Fruit fly (Drosophila melanogaster) whole organism, embryonic: Measurements from ENCODE around the gene Exd2.

Experiments
- Atf6 ChIP-seq: fragments of 200-800 bp; sonication (Bioruptor generic); IDR thresholded peaks from 2 replicates; pipeline ENCODE4 v1.3.6; 2022; ENCODE audit warnings: missing biosample characterization, missing genetic modification characterization
- BEAF-32 ChIP-seq: fragments of 200-800 bp; sonication (Bioruptor generic); optimal IDR thresholded peaks from 3 replicates; lab custom pipeline; 2017; ENCODE audit warnings: missing biosample characterization, missing genetic modification characterization, mild to moderate bottlenecking, moderate library complexity, missing genetic modification reagents
- Blimp-1 ChIP-seq: fragments of 200-800 bp; sonication (Bioruptor generic); optimal IDR thresholded peaks from 3 replicates; lab custom pipeline; 2018; ENCODE audit warnings: missing biosample characterization, missing genetic modification characterization, mild to moderate bottlenecking, moderate library complexity, missing genetic modification reagents
- CG10565 ChIP-seq: fragments of 200-800 bp; sonication (Bioruptor generic); optimal IDR thresholded peaks from 3 replicates; lab custom pipeline; 2016; ENCODE audit warnings: missing biosample characterization, mild to moderate bottlenecking, missing genetic modification characterization
- CG11085 ChIP-seq: fragments of 200-800 bp; sonication (Bioruptor generic); IDR thresholded peaks from 2 replicates; pipeline ENCODE4 v1.3.6; 2022; ENCODE audit warnings: missing biosample characterization, missing genetic modification characterization
- CG12155 ChIP-seq: fragments of 200-800 bp; sonication (Bioruptor generic); optimal IDR thresholded peaks from 3 replicates; lab custom pipeline; 2016; ENCODE audit warnings: missing biosample characterization, missing genetic modification characterization
- CG12659 ChIP-seq: fragments of 200-800 bp; sonication (Bioruptor generic); optimal IDR thresholded peaks from 3 replicates; lab custom pipeline; 2017; ENCODE audit warnings: mild to moderate bottlenecking, missing biosample characterization, missing genetic modification reagents, missing genetic modification characterization
- CG13123 ChIP-seq: fragments of 200-800 bp; sonication (Bioruptor generic); optimal IDR thresholded peaks from 2 replicates; lab custom pipeline; 2016; ENCODE audit warnings: missing biosample characterization, missing genetic modification characterization
- CG13624 ChIP-seq: fragments of 200-800 bp; sonication (Bioruptor generic); optimal IDR thresholded peaks from 2 replicates; lab custom pipeline; 2016; ENCODE audit warnings: missing biosample characterization, missing genetic modification characterization
- CG14860 ChIP-seq: fragments of 200-800 bp; sonication (Bioruptor generic); IDR thresholded peaks from 3 replicates; pipeline ENCODE4 v1.3.6; 2022; ENCODE audit warnings: missing biosample characterization, missing genetic modification characterization; ENCODE audit not compliant: partially characterized antibody
- CG18619 ChIP-seq: fragments of 200-800 bp; sonication (Bioruptor generic); optimal IDR thresholded peaks from 3 replicates; lab custom pipeline; 2017; ENCODE audit warnings: missing biosample characterization, mild to moderate bottlenecking, missing genetic modification characterization
- CG31388 ChIP-seq: fragments of 200-800 bp; sonication (Bioruptor generic); optimal IDR thresholded peaks from 2 replicates; lab custom pipeline; 2016; ENCODE audit warnings: missing biosample characterization, missing genetic modification characterization
- CG34224 ChIP-seq: fragments of 200-800 bp; sonication (Bioruptor generic); IDR thresholded peaks from 3 replicates; pipeline ENCODE4 v1.3.6; 2022; ENCODE audit warnings: missing biosample characterization, missing genetic modification characterization; ENCODE audit not compliant: partially characterized antibody
- CG3838 ChIP-seq: fragments of 200-800 bp; sonication (Bioruptor generic); optimal IDR thresholded peaks from 3 replicates; lab custom pipeline; 2016; ENCODE audit warnings: missing biosample characterization, missing genetic modification characterization
- CG4707 ChIP-seq: fragments of 200-800 bp; sonication (Bioruptor generic); optimal IDR thresholded peaks from 2 replicates; lab custom pipeline; 2018; ENCODE audit warnings: missing biosample characterization, mild to moderate bottlenecking, missing genetic modification characterization, moderate library complexity
- CG4730 ChIP-seq: fragments of 200-800 bp; sonication (Bioruptor generic); IDR thresholded peaks from 2 replicates; pipeline ENCODE4 v1.3.6; 2022; ENCODE audit warnings: missing biosample characterization, missing genetic modification characterization
- CG4854 ChIP-seq: fragments of 200-800 bp; sonication (Bioruptor generic); optimal IDR thresholded peaks from 2 replicates; lab custom pipeline; 2016; ENCODE audit warnings: missing biosample characterization, missing genetic modification characterization, inconsistent platforms
- CG5953 ChIP-seq: fragments of 200-800 bp; sonication (Bioruptor generic); IDR thresholded peaks from 2 replicates; pipeline ENCODE4 v1.3.6; 2022; ENCODE audit warnings: missing biosample characterization, missing genetic modification characterization
- CG6254 ChIP-seq: fragments of 200-800 bp; sonication (Bioruptor generic); optimal IDR thresholded peaks from 3 replicates; lab custom pipeline; 2017; ENCODE audit warnings: mild to moderate bottlenecking, missing biosample characterization, missing genetic modification reagents, missing genetic modification characterization
- CG6689 ChIP-seq: fragments of 200-800 bp; sonication (Bioruptor generic); IDR thresholded peaks from 2 replicates; pipeline ENCODE4 v1.3.6; 2022; ENCODE audit warnings: missing biosample characterization, missing genetic modification characterization
- CG6791 ChIP-seq: fragments of 200-800 bp; sonication (Bioruptor generic); IDR thresholded peaks from 3 replicates; pipeline ENCODE4 v1.3.6; 2022; ENCODE audit warnings: missing biosample characterization, missing genetic modification characterization; ENCODE audit not compliant: partially characterized antibody
- CG9609 ChIP-seq: fragments of 200-800 bp; sonication (Bioruptor generic); optimal IDR thresholded peaks from 3 replicates; lab custom pipeline; 2016; ENCODE audit warnings: missing biosample characterization, missing genetic modification characterization
- CG9876 ChIP-seq: fragments of 200-800 bp; sonication (Bioruptor generic); optimal IDR thresholded peaks from 2 replicates; lab custom pipeline; 2016; ENCODE audit warnings: missing biosample characterization, missing genetic modification characterization
- CkIIα-i1 ChIP-seq: fragments of 200-800 bp; sonication (Bioruptor generic); IDR thresholded peaks from 2 replicates; pipeline ENCODE4 v1.3.6; 2022; ENCODE audit warnings: missing biosample characterization, missing genetic modification characterization
- D19B ChIP-seq: fragments of 200-800 bp; sonication (Bioruptor generic); optimal IDR thresholded peaks from 2 replicates; lab custom pipeline; 2017; ENCODE audit warnings: missing biosample characterization, mild to moderate bottlenecking, missing genetic modification characterization
- Doc3 ChIP-seq: fragments of 200-800 bp; sonication (Bioruptor generic); IDR thresholded peaks from 3 replicates; pipeline ENCODE4 v1.3.6; 2022; ENCODE audit warnings: missing biosample characterization, missing genetic modification characterization; ENCODE audit not compliant: partially characterized antibody
- HLH3B ChIP-seq: fragments of 200-800 bp; sonication (Bioruptor generic); IDR thresholded peaks from 2 replicates; pipeline ENCODE4 v1.3.6; 2022; ENCODE audit warnings: missing biosample characterization, missing genetic modification characterization
- Nf-YA ChIP-seq: fragments of 200-800 bp; sonication (Bioruptor generic); IDR thresholded peaks from 2 replicates; pipeline ENCODE4 v1.3.6; 2022; ENCODE audit warnings: missing biosample characterization, missing genetic modification characterization
- Oaz ChIP-seq: fragments of 200-800 bp; sonication (Bioruptor generic); IDR thresholded peaks from 2 replicates; pipeline ENCODE4 v1.3.6; 2022; ENCODE audit warnings: missing biosample characterization, missing genetic modification characterization
- Scr ChIP-seq: fragments of 200-800 bp; sonication (Bioruptor generic); IDR thresholded peaks from 2 replicates; pipeline ENCODE4 v1.3.6; 2022; ENCODE audit warnings: missing biosample characterization, missing genetic modification characterization; ENCODE audit not compliant: partially characterized antibody
- Side ChIP-seq: fragments of 200-800 bp; sonication (Bioruptor generic); optimal IDR thresholded peaks from 2 replicates; lab custom pipeline; 2016; ENCODE audit warnings: missing biosample characterization, missing genetic modification characterization
- Sox100B ChIP-seq: fragments of 200-800 bp; sonication (Bioruptor generic); optimal IDR thresholded peaks from 3 replicates; lab custom pipeline; 2018; ENCODE audit warnings: missing biosample characterization, mild to moderate bottlenecking, missing genetic modification characterization
- Xbp1 ChIP-seq: fragments of 200-800 bp; sonication (Bioruptor generic); optimal IDR thresholded peaks from 3 replicates; lab custom pipeline; 2016; ENCODE audit warnings: missing biosample characterization, mild to moderate bottlenecking, missing genetic modification characterization
- dan ChIP-seq: fragments of 200-800 bp; sonication (Bioruptor generic); IDR thresholded peaks from 2 replicates; pipeline ENCODE4 v1.3.6; 2022; ENCODE audit warnings: missing biosample characterization, missing genetic modification characterization
- dmrt11E ChIP-seq: fragments of 200-800 bp; sonication (Bioruptor generic); optimal IDR thresholded peaks from 3 replicates; lab custom pipeline; 2018; ENCODE audit warnings: missing biosample characterization, mild to moderate bottlenecking, missing genetic modification characterization, moderate library complexity
- dpn ChIP-seq, 2 experiments: fragments of 200-800 bp; sonication (Bioruptor generic); optimal IDR thresholded peaks; 3 replicates each; lab custom pipeline; 2016; ENCODE audit warnings: missing biosample characterization in 2 of 2, missing genetic modification characterization in 2 of 2
- exex ChIP-seq: fragments of 200-800 bp; sonication (Bioruptor generic); optimal IDR thresholded peaks from 4 replicates; lab custom pipeline; 2018; ENCODE audit warnings: missing biosample characterization, mild to moderate bottlenecking, missing genetic modification characterization, moderate library complexity
- fd3F ChIP-seq: fragments of 200-800 bp; sonication (Bioruptor generic); optimal IDR thresholded peaks from 2 replicates; lab custom pipeline; 2018; ENCODE audit warnings: missing biosample characterization, mild to moderate bottlenecking, missing genetic modification characterization, moderate library complexity
- gcm ChIP-seq: fragments of 200-800 bp; sonication (Bioruptor generic); optimal IDR thresholded peaks from 2 replicates; lab custom pipeline; 2019; ENCODE audit warnings: missing biosample characterization, mild to moderate bottlenecking, missing genetic modification characterization, moderate library complexity
- gsb-n ChIP-seq: fragments of 200-800 bp; sonication (Bioruptor generic); optimal IDR thresholded peaks from 3 replicates; lab custom pipeline; 2018; ENCODE audit warnings: missing biosample characterization, mild to moderate bottlenecking, missing genetic modification characterization
- jigr1 ChIP-seq: fragments of 200-800 bp; sonication (Bioruptor generic); IDR thresholded peaks from 3 replicates; pipeline ENCODE4 v1.3.6; 2022; ENCODE audit warnings: missing biosample characterization, missing genetic modification characterization
- kni ChIP-seq: fragments of 200-800 bp; sonication (Bioruptor generic); optimal IDR thresholded peaks from 3 replicates; lab custom pipeline; 2017; ENCODE audit warnings: mild to moderate bottlenecking, missing biosample characterization, missing genetic modification reagents, missing genetic modification characterization
- pum ChIP-seq: fragments of 200-800 bp; sonication (Bioruptor generic); optimal IDR thresholded peaks from 2 replicates; lab custom pipeline; 2016; ENCODE audit warnings: missing biosample characterization, missing genetic modification characterization
- sc ChIP-seq, 3 experiments: fragments of >200 bp in 2 of 3; fragments of 200-800 bp in 1 of 3; sonication (Bioruptor generic) in 1 of 3; optimal IDR thresholded peaks; 2 replicates in 2 of 3; 3 replicates in 1 of 3; lab custom pipeline; 2017; ENCODE audit warnings: mild to moderate bottlenecking in 1 of 3, missing biosample characterization in 1 of 3, missing genetic modification characterization in 1 of 3, missing genetic modification reagents in 1 of 3
- sob ChIP-seq: fragments of 200-800 bp; sonication (Bioruptor generic); IDR thresholded peaks from 2 replicates; pipeline ENCODE4 v1.3.6; 2022; ENCODE audit warnings: missing biosample characterization, missing genetic modification characterization
- sqz ChIP-seq: fragments of 200-800 bp; sonication (Bioruptor generic); optimal IDR thresholded peaks from 3 replicates; lab custom pipeline; 2018; ENCODE audit warnings: missing biosample characterization, mild to moderate bottlenecking, missing genetic modification characterization
- tgo ChIP-seq: fragments of 200-800 bp; sonication (Bioruptor generic); IDR thresholded peaks from 3 replicates; pipeline ENCODE4 v1.3.6; 2022; ENCODE audit warnings: missing biosample characterization, missing genetic modification characterization
- tll ChIP-seq, 2 experiments: fragments of 200-800 bp in 1 of 2; fragments of >200 bp in 1 of 2; sonication (Bioruptor generic) in 1 of 2; optimal IDR thresholded peaks; 2 replicates each; lab custom pipeline; 2017 to 2019; ENCODE audit warnings: missing biosample characterization in 2 of 2, missing genetic modification characterization in 2 of 2, mild to moderate bottlenecking in 1 of 2, moderate library complexity in 1 of 2

Gene Exd2

DNA sequence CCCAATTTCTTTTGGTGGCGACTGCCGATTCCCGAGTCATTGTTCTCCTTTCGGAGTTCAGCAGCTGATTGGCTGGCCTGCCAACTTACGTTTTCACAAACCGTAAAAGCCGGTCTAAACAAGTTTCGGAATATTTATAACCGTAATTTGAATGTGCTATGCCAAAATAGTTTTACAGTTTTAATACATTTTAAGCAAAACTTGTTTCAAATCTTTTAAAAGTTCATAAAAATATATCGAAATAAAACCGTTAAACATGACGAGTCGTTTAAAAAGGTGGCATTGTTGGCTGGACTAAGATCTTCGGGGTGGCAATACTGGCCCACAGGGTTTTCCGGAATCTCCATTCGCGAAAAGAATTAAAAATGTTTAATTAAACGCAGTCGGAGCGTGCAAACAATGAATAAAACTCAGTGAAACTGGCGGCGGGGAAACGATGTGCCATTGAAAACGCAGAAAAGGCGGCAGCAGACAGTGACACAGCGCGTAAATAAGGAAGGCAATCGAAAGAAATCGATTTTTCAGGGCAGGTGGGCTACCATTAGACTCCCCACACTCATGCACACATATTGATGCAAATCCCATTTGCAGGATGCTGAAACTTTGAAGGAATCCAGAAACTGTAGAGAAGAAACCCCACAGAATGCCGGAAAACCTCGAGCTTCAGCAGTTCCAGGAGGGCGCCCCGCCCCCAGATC is at the start of gene Exd2, which contains the start of gene CG5281 (continued):
- TF ChIP-seq CG34224 (GFP tag; lab: Robert Waterston, UW): peak; percentile 55; the same call in 1 of the 3 replicates
- TF ChIP-seq pum (GFP tag; lab: Kevin White, UChicago): peak; percentile 49
- no peak for TF ChIP-seq CkIIα-i1 (GFP tag; lab: Robert Waterston, UW)
- peak; percentile 30 for TF ChIP-seq CG18619 (GFP tag; lab: Kevin White, UChicago)
- peak; percentile 22 for TF ChIP-seq CG4854 (GFP tag; lab: Kevin White, UChicago)
- TF ChIP-seq kni (GFP tag; lab: Kevin White, UChicago): peak; percentile 54
- TF ChIP-seq tll (GFP tag; optimal IDR thresholded peaks at IDR 0.05; lab: Kevin White, UChicago): peak in 1 of 2 experiments; percentile 4
- peak; percentile 55 for TF ChIP-seq CG12155 (GFP tag; lab: Kevin White, UChicago)
- no peak for TF ChIP-seq sqz (GFP tag; lab: Kevin White, UChicago)
- no peak for TF ChIP-seq gsb-n
- no peak for TF ChIP-seq CG6791 (GFP tag; lab: Robert Waterston, UW)
- TF ChIP-seq CG9876: peak; percentile 21
- TF ChIP-seq CG13123 (GFP tag; lab: Kevin White, UChicago): peak; percentile 53
- peak; percentile 58 for TF ChIP-seq Side
- no peak for TF ChIP-seq dan
- TF ChIP-seq CG9609 (GFP tag; lab: Kevin White, UChicago): peak; percentile 37
- no peak for TF ChIP-seq exex
- TF ChIP-seq CG4730 (GFP tag; lab: Robert Waterston, UW): no peak
- TF ChIP-seq CG6689: peak; percentile 48
- no peak for TF ChIP-seq CG10565
- TF ChIP-seq jigr1 (GFP tag; lab: Robert Waterston, UW): no peak
- TF ChIP-seq dmrt11E (tag; lab: Kevin White, UChicago): peak; percentile 59
- TF ChIP-seq CG13624 (GFP tag; lab: Kevin White, UChicago): peak; percentile 16
- no peak for TF ChIP-seq CG11085
- peak; percentile 75 for TF ChIP-seq CG12659
- TF ChIP-seq CG31388 (GFP tag; lab: Kevin White, UChicago): no peak
- peak; percentile 24 for TF ChIP-seq fd3F (GFP tag; lab: Kevin White, UChicago)
- peak; percentile 4 for TF ChIP-seq CG6254
- peak; percentile 24; the same call in 1 of the 2 replicates for TF ChIP-seq HLH3B (GFP tag; lab: Robert Waterston, UW)
- peak; percentile 46 for TF ChIP-seq gcm (GFP tag; lab: Kevin White, UChicago)
- TF ChIP-seq tgo (GFP tag; lab: Robert Waterston, UW): peak; percentile 14; the same call in 1 of the 3 replicates
- peak; percentile 43; the same call in 1 of the 2 replicates for TF ChIP-seq sob (GFP tag; lab: Robert Waterston, UW)
- TF ChIP-seq CG3838 (GFP tag; lab: Kevin White, UChicago): peak; percentile 5
- TF ChIP-seq CG4707 (GFP tag; lab: Kevin White, UChicago): peak; percentile 11
- TF ChIP-seq CG5953: no peak
- TF ChIP-seq Doc3 (GFP tag; lab: Robert Waterston, UW): no peak
- no peak for TF ChIP-seq CG14860
- no peak for TF ChIP-seq sc (optimal IDR thresholded peaks at IDR 0.05; lab: Kevin White, UChicago)
- TF ChIP-seq sc (GFP tag; optimal IDR thresholded peaks at IDR 0.05; lab: Kevin White, UChicago): no peak
- 0 out of 2 replicates have a peak, but pooled peaks have one; percentile 27 for TF ChIP-seq Nf-YA (GFP tag; lab: Robert Waterston, UW)
- no peak for TF ChIP-seq Oaz (GFP tag; lab: Robert Waterston, UW)
- TF ChIP-seq BEAF-32 (GFP tag; lab: Kevin White, UChicago): peak; percentile 63
- no peak for TF ChIP-seq Sox100B (GFP tag; lab: Kevin White, UChicago)
- no peak for TF ChIP-seq D19B
- TF ChIP-seq Blimp-1: no peak
- peak; percentile 17; the same call in 1 of the 2 replicates for TF ChIP-seq Atf6 (GFP tag; lab: Robert Waterston, UW)
- TF ChIP-seq Xbp1 (GFP tag; lab: Kevin White, UChicago): peak; percentile 77
- TF ChIP-seq Scr (GFP tag; lab: Robert Waterston, UW): peak; percentile 48; the same call in 1 of the 2 replicates
- peak; percentile 41 to 50 for TF ChIP-seq dpn (GFP tag; optimal IDR thresholded peaks at IDR 0.05; lab: Kevin White, UChicago)
